Worm (Caenorhabditis elegans) whole organism, L1 larva: ENCODE measurements around the gene nhr-280.

Source experiments
- isw-1 ChIP-seq: fragments of 200-800 bp; sonication (Bioruptor generic); IDR thresholded peaks from 2 replicates; pipeline ENCODE4 v1.3.6; 2022; ENCODE audit warnings: missing genetic modification characterization, missing compliant biosample characterization
- rnt-1 ChIP-seq: sonication (generic microtip); optimal IDR thresholded peaks from 2 replicates; lab custom pipeline; 2016; ENCODE audit warnings: mild to moderate bottlenecking, missing genetic modification characterization, moderate library complexity, missing compliant biosample characterization
- ztf-4 ChIP-seq: fragments of 150-350 bp; optimal IDR thresholded peaks from 2 replicates; lab custom pipeline; 2014; ENCODE audit warnings: missing biosample characterization, missing genetic modification characterization

DNA sequence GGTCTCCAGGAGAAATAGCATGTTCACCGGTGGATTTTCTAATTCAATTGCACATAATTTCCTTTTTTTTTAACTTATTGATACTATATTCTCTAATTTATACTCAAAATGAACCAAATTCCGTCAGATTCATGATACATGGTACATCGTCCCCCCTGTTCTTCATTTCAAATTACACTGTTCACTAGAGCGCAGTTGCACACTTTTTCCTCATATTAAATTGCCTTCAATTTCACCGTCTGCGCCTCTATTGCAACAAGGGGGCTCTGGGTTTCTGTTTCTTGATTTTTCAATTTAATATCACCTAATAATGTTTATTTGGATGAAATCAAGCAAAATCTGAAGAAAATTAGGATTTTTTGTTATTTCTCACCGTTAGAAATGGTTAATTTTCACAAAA lies 1.1 kb upstream of the nhr-280 start:
- TF ChIP-seq rnt-1 (tag; lab: Kevin White, UChicago) = peak; percentile 42
- no peak for TF ChIP-seq ztf-4
- TF ChIP-seq isw-1 (GFP tag; lab: Robert Waterston, UW) = no peak; the same call in 1 of the 2 replicates
